Fruit fly (Drosophila melanogaster): Measurements from ENCODE around the gene CG10492.

DNA sequence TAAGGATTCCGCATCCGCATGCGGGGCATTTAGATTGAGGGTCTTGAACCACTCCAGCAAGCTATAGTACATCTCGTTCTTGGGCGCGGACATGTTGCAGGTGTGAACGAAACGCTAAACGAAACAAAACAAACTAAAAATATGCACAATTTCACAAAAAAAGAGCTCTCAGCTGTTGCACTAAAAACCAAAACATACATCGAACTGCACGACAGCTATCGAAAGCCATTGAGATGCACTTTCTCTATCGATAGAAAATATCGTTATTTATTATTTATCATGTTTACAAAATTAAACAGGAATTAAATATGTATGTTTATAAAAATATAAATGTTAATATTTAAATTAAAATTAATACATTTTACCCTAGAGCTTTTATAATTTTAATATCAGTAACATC lies 20.6 kb upstream of the CG10492 start, which contains the start of gene hook:
- TF ChIP-seq CG9139 (GFP tag; optimal IDR thresholded peaks at IDR 0.05) (no peak), svp (GFP tag) (no peak), dsx (GFP tag; optimal IDR thresholded peaks at IDR 0.05; ENCODE audit: poor library complexity, severe bottlenecking) (no peak)
